Worm (Caenorhabditis elegans) whole organism, young adult: ENCODE measurements around the gene srbc-50.

Experiments
- Y53G8AR.9 ChIP-seq: fragments of 200-800 bp; sonication (Bioruptor generic); conservative IDR thresholded peaks from 2 replicates; pipeline ENCODE4 v1.3.6; 2022; ENCODE audit warnings: missing genetic modification reagents, missing genetic modification characterization, missing compliant biosample characterization
- ama-1 ChIP-seq, 3 experiments: fragments of 150-350 bp in 1 of 3; sonication (generic microtip) in 2 of 3; optimal IDR thresholded peaks; 2 replicates each; lab custom pipeline; 2014 to 2018; ENCODE audit warnings: missing biosample characterization in 2 of 3, missing genetic modification characterization in 2 of 3, missing genetic modification reagents in 2 of 3
- attf-5 ChIP-seq: fragments of 200-800 bp; sonication (Bioruptor generic); optimal IDR thresholded peaks from 2 replicates; lab custom pipeline; 2018; ENCODE audit warnings: mild to moderate bottlenecking, missing genetic modification characterization, missing compliant biosample characterization
- ccch-3 ChIP-seq: fragments of 200-800 bp; sonication (Bioruptor generic); optimal IDR thresholded peaks from 2 replicates; lab custom pipeline; 2018; ENCODE audit warnings: mild to moderate bottlenecking, missing genetic modification characterization, missing compliant biosample characterization
- dox-1 ChIP-seq: fragments of 200-800 bp; sonication (Bioruptor generic); IDR thresholded peaks from 2 replicates; pipeline ENCODE4 v1.3.6; 2022; ENCODE audit warnings: missing genetic modification reagents, missing genetic modification characterization, missing compliant biosample characterization
- nfya-1 ChIP-seq: sonication (generic microtip); optimal IDR thresholded peaks from 2 replicates; lab custom pipeline; 2017; ENCODE audit warnings: antibody characterized with exemption, missing compliant biosample characterization, missing genetic modification characterization, borderline replicate concordance; ENCODE audit not compliant: insufficient read depth
- nhr-179 ChIP-seq: sonication (generic microtip); optimal IDR thresholded peaks from 2 replicates; lab custom pipeline; 2016; ENCODE audit warnings: mild to moderate bottlenecking, missing genetic modification characterization, missing compliant biosample characterization
- nhr-90 ChIP-seq: sonication (generic microtip); optimal IDR thresholded peaks from 2 replicates; lab custom pipeline; 2016; ENCODE audit warnings: missing genotype, mild to moderate bottlenecking, missing genetic modification characterization, missing compliant biosample characterization
- unc-62 ChIP-seq: fragments of 150-350 bp; optimal IDR thresholded peaks from 2 replicates; lab custom pipeline; 2014; ENCODE audit warnings: missing biosample characterization, missing genetic modification reagents, missing genetic modification characterization

ce11 chrV:15858292-15858691, 33.5 kb upstream of the srbc-50 start, which contains the start of gene srh-148:
- TF ChIP-seq nhr-179 (tag; lab: Kevin White, UChicago) (no peak), nfya-1 (tag; lab: Kevin White, UChicago) (no peak), Y53G8AR.9 (GFP tag; lab: Robert Waterston, UW) (no peak), dox-1 (GFP tag; lab: Robert Waterston, UW) (no peak), unc-62 (GFP tag; lab: Kevin White, UChicago) (no peak), nhr-90 (no peak), ama-1 (optimal IDR thresholded peaks at IDR 0.05; lab: Kevin White, UChicago) (no peak), ama-1 (GFP tag; optimal IDR thresholded peaks at IDR 0.05; lab: Kevin White, UChicago) (no peak), attf-5 (GFP tag; lab: Kevin White, UChicago) (no peak), ccch-3 (no peak)
